Worm (Caenorhabditis elegans): ENCODE data around the gene sdz-36.

ce11 chrIV:9709205-9709604 is 18.5 kb downstream of the sdz-36 start, which contains the start of gene ant-1.3:
- TF ChIP-seq blmp-1 (tag; optimal IDR thresholded peaks at IDR 0.05) = no peak
- no peak for TF ChIP-seq drap-1 (GFP tag; optimal IDR thresholded peaks at IDR 0.05)
- no peak for TF ChIP-seq sem-2 (GFP tag; optimal IDR thresholded peaks at IDR 0.05)
- TF ChIP-seq ztf-11 (tag; optimal IDR thresholded peaks at IDR 0.05) = no peak
- no peak for TF ChIP-seq nhr-12 (tag; optimal IDR thresholded peaks at IDR 0.05)
- no peak for TF ChIP-seq tbx-8 (GFP tag; optimal IDR thresholded peaks at IDR 0.05)
- no peak for TF ChIP-seq unc-62 (GFP tag; optimal IDR thresholded peaks at IDR 0.05)
- no peak for TF ChIP-seq ces-1 (GFP tag; optimal IDR thresholded peaks at IDR 0.05)
- no peak for TF ChIP-seq unc-120 (tag; optimal IDR thresholded peaks at IDR 0.05; ENCODE audit: poor library complexity, severe bottlenecking)

All from whole organism, mixed stage, embryonic.